Fruit fly (Drosophila melanogaster): ENCODE measurements around the gene Mst87F.

Mst87F gene

dm6 chr3R:13815022-13815440, 12.8 kb downstream of the Mst87F start (continued):
- no peak for TF ChIP-seq CG6854 (GFP tag; optimal IDR thresholded peaks at IDR 0.05)
- no peak for TF ChIP-seq CG6272 (GFP tag; IDR thresholded peaks at IDR 0.05)
- no peak for TF ChIP-seq CG42726 (GFP tag; IDR thresholded peaks at IDR 0.05; ENCODE audit: partially characterized antibody)
- no peak; the same call in 1 of the 2 replicates for TF ChIP-seq Rfx (GFP tag; IDR thresholded peaks at IDR 0.05)
- no peak for TF ChIP-seq CG16779 (GFP tag; IDR thresholded peaks at IDR 0.05)
- TF ChIP-seq Hey (tag; optimal IDR thresholded peaks at IDR 0.05) = no peak
- no peak for TF ChIP-seq otp (GFP tag; IDR thresholded peaks at IDR 0.05)
- TF ChIP-seq Doc3 (GFP tag; IDR thresholded peaks at IDR 0.05; ENCODE audit: partially characterized antibody) = 0 out of 3 replicates have a peak, but pooled peaks have one; percentile 36
- TF ChIP-seq pita (GFP tag; optimal IDR thresholded peaks at IDR 0.05) = no peak
- no peak for TF ChIP-seq CG7963 (GFP tag; IDR thresholded peaks at IDR 0.05; ENCODE audit: partially characterized antibody)
- TF ChIP-seq CG5245 (GFP tag; optimal IDR thresholded peaks at IDR 0.05) = no peak
- no peak for TF ChIP-seq CG11085 (GFP tag; IDR thresholded peaks at IDR 0.05)
- no peak for TF ChIP-seq Myb (GFP tag; optimal IDR thresholded peaks at IDR 0.05)
- TF ChIP-seq CG3281 (GFP tag; optimal IDR thresholded peaks at IDR 0.05) = no peak
- no peak for TF ChIP-seq prd (optimal IDR thresholded peaks at IDR 0.05)
- TF ChIP-seq prd (GFP tag; IDR thresholded peaks at IDR 0.05) = no peak
- no peak for TF ChIP-seq CG1233 (GFP tag; optimal IDR thresholded peaks at IDR 0.05)
- no peak for TF ChIP-seq ind (GFP tag; optimal IDR thresholded peaks at IDR 0.05)
- TF ChIP-seq CG15011 (GFP tag; optimal IDR thresholded peaks at IDR 0.05) = no peak
- TF ChIP-seq CG7745 (tag; optimal IDR thresholded peaks at IDR 0.05) = no peak
- no peak for TF ChIP-seq CG32772 (GFP tag; IDR thresholded peaks at IDR 0.05)
- no peak for TF ChIP-seq B-H2 (GFP tag; optimal IDR thresholded peaks at IDR 0.05)
- TF ChIP-seq stc (GFP tag; IDR thresholded peaks at IDR 0.05) = no peak; the same call in 1 of the 2 replicates
- TF ChIP-seq scrt (GFP tag; optimal IDR thresholded peaks at IDR 0.05) = no peak
- no peak for TF ChIP-seq CG16815 (GFP tag; optimal IDR thresholded peaks at IDR 0.05)
- TF ChIP-seq unpg (GFP tag; optimal IDR thresholded peaks at IDR 0.05) = no peak
- TF ChIP-seq CG12659 (GFP tag; optimal IDR thresholded peaks at IDR 0.05) = no peak
- TF ChIP-seq dpn (GFP tag; optimal IDR thresholded peaks at IDR 0.05) = no peak
- TF ChIP-seq pum (GFP tag; optimal IDR thresholded peaks at IDR 0.05) = no peak
- peak; percentile 41; the same call in 1 of the 3 replicates for TF ChIP-seq C15 (GFP tag; IDR thresholded peaks at IDR 0.05)
- no peak for TF ChIP-seq abd-A (tag; optimal IDR thresholded peaks at IDR 0.05)
- no peak for TF ChIP-seq Ravus (GFP tag; IDR thresholded peaks at IDR 0.05)
- no peak for TF ChIP-seq CHES-1-like (GFP tag; optimal IDR thresholded peaks at IDR 0.05)
- no peak for TF ChIP-seq schlank (tag; optimal IDR thresholded peaks at IDR 0.05)
- peak; percentile 16 for TF ChIP-seq cg (GFP tag; optimal IDR thresholded peaks at IDR 0.05)
- TF ChIP-seq CG1792 (GFP tag; optimal IDR thresholded peaks at IDR 0.05) = no peak
- TF ChIP-seq kni (GFP tag; optimal IDR thresholded peaks at IDR 0.05) = no peak
- TF ChIP-seq so (GFP tag; IDR thresholded peaks at IDR 0.05) = peak; percentile 21; the same call in 1 of the 3 replicates
- no peak for TF ChIP-seq tio (GFP tag; optimal IDR thresholded peaks at IDR 0.05)
- no peak for TF ChIP-seq zen (tag; optimal IDR thresholded peaks at IDR 0.05)
- TF ChIP-seq Dip2 (GFP tag; IDR thresholded peaks at IDR 0.05) = no peak
- TF ChIP-seq CG9609 (GFP tag; optimal IDR thresholded peaks at IDR 0.05) = no peak
- TF ChIP-seq CG3163 (GFP tag; optimal IDR thresholded peaks at IDR 0.05) = peak; percentile 90
- no peak for TF ChIP-seq Bteb2 (GFP tag; optimal IDR thresholded peaks at IDR 0.05)
- no peak for TF ChIP-seq fru (optimal IDR thresholded peaks at IDR 0.05)
- no peak for TF ChIP-seq slp2 (GFP tag; optimal IDR thresholded peaks at IDR 0.05)
- no peak for TF ChIP-seq inv (GFP tag; IDR thresholded peaks at IDR 0.05; ENCODE audit: partially characterized antibody)
- no peak for TF ChIP-seq onecut (GFP tag; IDR thresholded peaks at IDR 0.05)
- TF ChIP-seq Hsf (GFP tag; optimal IDR thresholded peaks at IDR 0.05) = no peak
- no peak for TF ChIP-seq Lim3 (GFP tag; IDR thresholded peaks at IDR 0.05)
- no peak for TF ChIP-seq CG9932 (GFP tag; IDR thresholded peaks at IDR 0.05)
- TF ChIP-seq Dek (tag; optimal IDR thresholded peaks at IDR 0.05) = no peak
- no peak for TF ChIP-seq Fer3 (tag; optimal IDR thresholded peaks at IDR 0.05)
